Worm (Caenorhabditis elegans): ENCODE measurements around the gene npr-24.
A peak's percentile ranks its signal among the peaks of the same experiment; 100 is the strongest.

The npr-24 gene

ce11 chrX:17456536-17457165 lies 30.0 kb downstream of the npr-24 start, which contains the start of gene mlc-2 (continued):
- no peak for TF ChIP-seq grh-1 (GFP tag; IDR thresholded peaks at IDR 0.05)
- no peak for TF ChIP-seq fkh-8 (tag; optimal IDR thresholded peaks at IDR 0.05)
- no peak for TF ChIP-seq mab-9 (GFP tag; IDR thresholded peaks at IDR 0.05)
- TF ChIP-seq mep-1 (tag; optimal IDR thresholded peaks at IDR 0.05): no peak

ce11 chrX:17451410-17451809 lies 35.2 kb downstream of the npr-24 start, which contains the start of gene C36E6.2:
C36E6.2 (plus strand) TSS chrX:17451670.
- TF ChIP-seq dpl-1 (GFP tag; optimal IDR thresholded peaks at IDR 0.05) (peak in 2 of 3 experiments; percentile 59 to 64), zip-4 (GFP tag; optimal IDR thresholded peaks at IDR 0.05) (no peak), pax-3 (tag; optimal IDR thresholded peaks at IDR 0.05) (no peak), egl-13 (tag; optimal IDR thresholded peaks at IDR 0.05) (peak; percentile 16), ceh-8 (GFP tag; optimal IDR thresholded peaks at IDR 0.05) (peak; percentile 30), nhr-47 (tag; optimal IDR thresholded peaks at IDR 0.05) (peak; percentile 82), lin-39 (tag; optimal IDR thresholded peaks at IDR 0.05) (peak; percentile 29), F16B12.6 (tag; optimal IDR thresholded peaks at IDR 0.05) (peak; percentile 98), blmp-1 (tag; optimal IDR thresholded peaks at IDR 0.05) (peak; percentile 82), alr-1 (tag; optimal IDR thresholded peaks at IDR 0.05; ENCODE audit: borderline replicate concordance) (no peak), fkh-10 (GFP tag; optimal IDR thresholded peaks at IDR 0.05) (peak; percentile 30), aha-1 (tag; optimal IDR thresholded peaks at IDR 0.05) (no peak), pqm-1 (tag; optimal IDR thresholded peaks at IDR 0.05) (no peak), elt-3 (tag; optimal IDR thresholded peaks at IDR 0.05) (peak in 2 of 6 experiments; percentile 48 to 78), lin-13 (GFP tag; optimal IDR thresholded peaks at IDR 0.05) (peak; percentile 54), C34B4.2 (tag; optimal IDR thresholded peaks at IDR 0.05) (no peak), ets-5 (GFP tag; IDR thresholded peaks at IDR 0.05) (no peak), ceh-63 (GFP tag; optimal IDR thresholded peaks at IDR 0.05) (no peak), ceh-88 (GFP tag; IDR thresholded peaks at IDR 0.05) (no peak), sox-4 (tag; optimal IDR thresholded peaks at IDR 0.05) (no peak), hlh-4 (tag; optimal IDR thresholded peaks at IDR 0.05) (no peak), lsy-2 (tag; optimal IDR thresholded peaks at IDR 0.05) (peak; percentile 72 to 76), nhr-71 (tag; optimal IDR thresholded peaks at IDR 0.05) (peak; percentile 89), snpc-4 (tag; optimal IDR thresholded peaks at IDR 0.05) (peak; percentile 40), mdl-1 (tag; optimal IDR thresholded peaks at IDR 0.05) (peak; percentile 93 to 100), unc-30 (tag; optimal IDR thresholded peaks at IDR 0.05) (no peak), tlp-1 (tag; optimal IDR thresholded peaks at IDR 0.05) (no peak), unc-86 (tag; optimal IDR thresholded peaks at IDR 0.05) (peak; percentile 73), snu-23 (GFP tag; optimal IDR thresholded peaks at IDR 0.05) (peak; percentile 89), dsc-1 (tag; optimal IDR thresholded peaks at IDR 0.05) (peak; percentile 77), hpl-2 (GFP tag; optimal IDR thresholded peaks at IDR 0.05) (no peak), lin-15B (tag; optimal IDR thresholded peaks at IDR 0.05) (no peak), nhr-237 (tag; optimal IDR thresholded peaks at IDR 0.05) (peak; percentile 32), nhr-85 (tag) (peak; percentile 83), swsn-7 (tag; optimal IDR thresholded peaks at IDR 0.05) (peak; percentile 79), sptf-1 (tag; optimal IDR thresholded peaks at IDR 0.05) (no peak), hlh-17 (GFP tag; optimal IDR thresholded peaks at IDR 0.05; ENCODE audit: borderline replicate concordance) (no peak), lin-35 (GFP tag; optimal IDR thresholded peaks at IDR 0.05) (peak; percentile 55 to 84), grh-1 (GFP tag; IDR thresholded peaks at IDR 0.05) (no peak), mep-1 (tag; optimal IDR thresholded peaks at IDR 0.05) (peak; percentile 97), mab-9 (GFP tag; IDR thresholded peaks at IDR 0.05) (no peak), zag-1 (tag; optimal IDR thresholded peaks at IDR 0.05) (no peak), sup-37 (GFP tag; optimal IDR thresholded peaks at IDR 0.05) (no peak), skn-1 (tag; optimal IDR thresholded peaks at IDR 0.05) (peak; percentile 72), egl-27 (tag; optimal IDR thresholded peaks at IDR 0.05) (no peak), aly-2 (tag; optimal IDR thresholded peaks at IDR 0.05) (no peak), xbp-1 (tag; optimal IDR thresholded peaks at IDR 0.05) (peak; percentile 97), nhr-77 (tag; optimal IDR thresholded peaks at IDR 0.05) (no peak), ceh-90 (tag; optimal IDR thresholded peaks at IDR 0.05) (no peak), fkh-8 (tag; optimal IDR thresholded peaks at IDR 0.05) (peak; percentile 78)

All from whole organism, L1 larva.